Worm (Caenorhabditis elegans) whole organism, midembryonic: ENCODE data around the gene pks-1.

Experiments used
- T22C8.4 ChIP-seq: fragments of 200-800 bp; sonication (Bioruptor generic); IDR thresholded peaks from 2 replicates; pipeline ENCODE4 v1.3.6; 2022; ENCODE audit warnings: missing genetic modification characterization, missing compliant biosample characterization
- cog-1 ChIP-seq: sonication (generic microtip); optimal IDR thresholded peaks from 2 replicates; lab custom pipeline; 2016; ENCODE audit warnings: missing genetic modification characterization, missing compliant biosample characterization
- flt-1 ChIP-seq: fragments of 200-800 bp; sonication (Bioruptor generic); IDR thresholded peaks from 2 replicates; pipeline ENCODE4 v1.3.6; 2022; ENCODE audit warnings: missing genetic modification characterization, missing compliant biosample characterization
- klf-2 ChIP-seq: fragments of 200-800 bp; sonication (Bioruptor generic); conservative IDR thresholded peaks from 2 replicates; pipeline ENCODE4 v1.3.6; 2022; ENCODE audit warnings: missing genetic modification reagents, missing genetic modification characterization, missing compliant biosample characterization
- med-1 ChIP-seq: sonication (generic microtip); optimal IDR thresholded peaks from 2 replicates; lab custom pipeline; 2017; ENCODE audit warnings: missing genetic modification characterization, mild to moderate bottlenecking, missing compliant biosample characterization, antibody characterized with exemption, missing genetic modification reagents; ENCODE audit not compliant: insufficient read depth
- ref-1 ChIP-seq: fragments of 200-800 bp; sonication (Bioruptor generic); conservative IDR thresholded peaks from 2 replicates; pipeline ENCODE4 v1.3.6; 2022; ENCODE audit warnings: missing genetic modification reagents, missing genetic modification characterization, missing compliant biosample characterization
- tab-1 ChIP-seq: fragments of 200-800 bp; sonication (Bioruptor generic); IDR thresholded peaks from 2 replicates; pipeline ENCODE4 v1.3.6; 2022; ENCODE audit warnings: missing genetic modification characterization, missing compliant biosample characterization
- ztf-23 ChIP-seq: fragments of 200-800 bp; sonication (Bioruptor generic); IDR thresholded peaks from 2 replicates; pipeline ENCODE4 v1.3.6; 2022; ENCODE audit warnings: missing genetic modification reagents, missing genetic modification characterization, missing compliant biosample characterization
- ztf-29 ChIP-seq: fragments of 200-800 bp; sonication (Bioruptor generic); IDR thresholded peaks from 2 replicates; pipeline ENCODE4 v1.3.6; 2022; ENCODE audit warnings: missing genetic modification reagents, missing genetic modification characterization, missing compliant biosample characterization

DNA sequence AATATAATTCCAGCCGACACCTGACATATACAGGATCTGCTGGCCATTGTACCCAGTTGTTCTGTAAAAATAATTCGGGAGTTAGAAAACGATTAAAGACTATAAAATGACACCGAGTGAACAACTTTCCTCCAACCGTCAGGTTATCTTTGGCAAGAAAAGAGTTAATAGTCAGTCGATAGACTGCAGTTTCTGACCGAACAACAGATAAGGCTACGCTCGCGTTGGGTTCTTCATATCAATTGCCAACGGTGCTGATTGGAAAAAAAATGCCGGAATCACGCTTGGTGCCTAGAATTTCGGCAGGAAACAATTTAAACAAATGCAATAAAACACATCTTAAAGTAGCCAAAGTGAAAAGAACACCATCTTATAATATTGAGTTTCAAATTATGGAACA is 13.1 kb upstream of the pks-1 start, which contains the start of gene scav-1:
- no peak for TF ChIP-seq cog-1
- TF ChIP-seq ref-1 (GFP tag; lab: Robert Waterston, UW): no peak
- TF ChIP-seq T22C8.4 (GFP tag; lab: Robert Waterston, UW): no peak
- no peak for TF ChIP-seq ztf-29 (GFP tag; lab: Robert Waterston, UW)
- TF ChIP-seq tab-1: no peak
- no peak for TF ChIP-seq med-1
- TF ChIP-seq flt-1 (GFP tag; lab: Robert Waterston, UW): no peak
- no peak for TF ChIP-seq ztf-23 (GFP tag; lab: Robert Waterston, UW)
- no peak for TF ChIP-seq klf-2 (GFP tag; lab: Robert Waterston, UW)
